Worm (Caenorhabditis elegans): ENCODE measurements around the gene Y57G11C.5.

Gene Y57G11C.5

ce11 chrIV:14729272-14729671 is 36.0 kb downstream of the Y57G11C.5 start:
- TF ChIP-seq nhr-237 (tag; optimal IDR thresholded peaks at IDR 0.05) (no peak), ceh-83 (GFP tag; optimal IDR thresholded peaks at IDR 0.05) (no peak), unc-120 (tag; optimal IDR thresholded peaks at IDR 0.05; ENCODE audit: poor library complexity, severe bottlenecking) (no peak), lin-13 (tag; optimal IDR thresholded peaks at IDR 0.05) (no peak), snpc-4 (tag; optimal IDR thresholded peaks at IDR 0.05) (no peak), sem-2 (GFP tag; optimal IDR thresholded peaks at IDR 0.05) (no peak), nhr-2 (tag; optimal IDR thresholded peaks at IDR 0.05) (no peak), elt-1 (tag; optimal IDR thresholded peaks at IDR 0.05; ENCODE audit: borderline replicate concordance, insufficient read depth) (no peak), mls-2 (tag; optimal IDR thresholded peaks at IDR 0.05) (no peak), lsy-2 (tag; optimal IDR thresholded peaks at IDR 0.05) (no peak), ceh-39 (tag; optimal IDR thresholded peaks at IDR 0.05) (no peak), cnd-1 (tag; optimal IDR thresholded peaks at IDR 0.05) (no peak)

- TF ChIP-seq ztf-11 (tag; optimal IDR thresholded peaks at IDR 0.05) (no peak), drap-1 (GFP tag; optimal IDR thresholded peaks at IDR 0.05) (no peak), lsy-2 (tag; optimal IDR thresholded peaks at IDR 0.05) (no peak), blmp-1 (tag; optimal IDR thresholded peaks at IDR 0.05) (no peak), sem-2 (GFP tag; optimal IDR thresholded peaks at IDR 0.05) (no peak), pha-4 (tag; optimal IDR thresholded peaks at IDR 0.05) (no peak), tbx-8 (GFP tag; optimal IDR thresholded peaks at IDR 0.05) (no peak), flh-1 (GFP tag; optimal IDR thresholded peaks at IDR 0.05) (no peak), unc-39 (tag; optimal IDR thresholded peaks at IDR 0.05) (no peak)
These were observed 37.0 kb downstream of the Y57G11C.5 start, which contains the start of gene Y57G11C.42 for ce11 chrIV:14728225-14728624. Gene Y57G11C.42, plus strand, starts transcription at chrIV:14728525.

ce11 chrIV:14715500-14715899 is 49.7 kb downstream of the Y57G11C.5 start, which contains the start of gene lgc-8:
Gene lgc-8, plus strand, starts transcription at chrIV:14715800.
- TF ChIP-seq mep-1 (tag; optimal IDR thresholded peaks at IDR 0.05) (no peak), lin-13 (tag; optimal IDR thresholded peaks at IDR 0.05) (no peak), unc-39 (tag; optimal IDR thresholded peaks at IDR 0.05) (no peak), bed-3 (GFP tag; optimal IDR thresholded peaks at IDR 0.05) (no peak), nhr-237 (tag; optimal IDR thresholded peaks at IDR 0.05) (no peak)
